Fruit fly (Drosophila melanogaster) whole organism, embryonic: ENCODE measurements around the gene CG1092.

Experiments
- BEAF-32 ChIP-seq: fragments of 200-800 bp; sonication (Bioruptor generic); optimal IDR thresholded peaks from 3 replicates; lab custom pipeline; 2017; ENCODE audit warnings: missing biosample characterization, missing genetic modification characterization, mild to moderate bottlenecking, moderate library complexity, missing genetic modification reagents
- Bgb ChIP-seq: fragments of 200-800 bp; sonication (Bioruptor generic); IDR thresholded peaks from 2 replicates; pipeline ENCODE4 v1.3.6; 2022; ENCODE audit warnings: missing biosample characterization, missing genetic modification characterization; ENCODE audit not compliant: partially characterized antibody
- CG11695 ChIP-seq: fragments of 200-800 bp; sonication (Bioruptor generic); IDR thresholded peaks from 3 replicates; pipeline ENCODE4 v1.3.6; 2022; ENCODE audit warnings: missing biosample characterization, missing genetic modification characterization
- CG18011 ChIP-seq: fragments of 200-800 bp; sonication (Bioruptor generic); optimal IDR thresholded peaks from 2 replicates; lab custom pipeline; 2017; ENCODE audit warnings: missing biosample characterization, missing genetic modification characterization, mild to moderate bottlenecking, moderate library complexity, missing genotype
- CG2202 ChIP-seq: fragments of 200-800 bp; sonication (Bioruptor generic); optimal IDR thresholded peaks from 2 replicates; lab custom pipeline; 2018; ENCODE audit warnings: missing biosample characterization, mild to moderate bottlenecking, missing genetic modification characterization
- CG2875 ChIP-seq: fragments of 200-800 bp; sonication (Bioruptor generic); optimal IDR thresholded peaks from 2 replicates; lab custom pipeline; 2017; ENCODE audit warnings: missing biosample characterization, mild to moderate bottlenecking, missing genetic modification characterization, missing genetic modification reagents
- CG2889 ChIP-seq: fragments of 200-800 bp; sonication (Bioruptor generic); IDR thresholded peaks from 3 replicates; pipeline ENCODE4 v1.3.6; 2022; ENCODE audit warnings: missing biosample characterization, missing genetic modification characterization
- CG3163 ChIP-seq: fragments of 200-800 bp; sonication (Bioruptor generic); optimal IDR thresholded peaks from 3 replicates; lab custom pipeline; 2016; ENCODE audit warnings: missing biosample characterization, missing genetic modification characterization
- CG33213 ChIP-seq: fragments of 200-800 bp; sonication (Bioruptor generic); optimal IDR thresholded peaks from 3 replicates; lab custom pipeline; 2016; ENCODE audit warnings: missing biosample characterization, missing genetic modification characterization
- CG4282 ChIP-seq: fragments of 200-800 bp; sonication (Bioruptor generic); optimal IDR thresholded peaks from 2 replicates; lab custom pipeline; 2016; ENCODE audit warnings: missing biosample characterization, missing genetic modification characterization
- CG4730 ChIP-seq: fragments of 200-800 bp; sonication (Bioruptor generic); IDR thresholded peaks from 2 replicates; pipeline ENCODE4 v1.3.6; 2022; ENCODE audit warnings: missing biosample characterization, missing genetic modification characterization
- CG6683 ChIP-seq: fragments of 200-800 bp; sonication (Bioruptor generic); optimal IDR thresholded peaks from 2 replicates; lab custom pipeline; 2017; ENCODE audit warnings: missing biosample characterization, mild to moderate bottlenecking, missing genetic modification characterization, missing genetic modification reagents
- CG6765 ChIP-seq: fragments of 200-800 bp; sonication (Bioruptor generic); optimal IDR thresholded peaks from 3 replicates; lab custom pipeline; 2017; ENCODE audit warnings: missing biosample characterization, mild to moderate bottlenecking, missing genetic modification characterization
- CG7271 ChIP-seq: fragments of 200-800 bp; sonication (Bioruptor generic); optimal IDR thresholded peaks from 2 replicates; lab custom pipeline; 2018; ENCODE audit warnings: missing biosample characterization, mild to moderate bottlenecking, missing genetic modification characterization, moderate library complexity
- CG7963 ChIP-seq: fragments of 200-800 bp; sonication (Bioruptor generic); IDR thresholded peaks from 3 replicates; pipeline ENCODE4 v1.3.6; 2022; ENCODE audit warnings: missing biosample characterization, missing genetic modification characterization; ENCODE audit not compliant: partially characterized antibody
- Fer1 ChIP-seq: fragments of 200-800 bp; sonication (Bioruptor generic); optimal IDR thresholded peaks from 2 replicates; lab custom pipeline; 2017; ENCODE audit warnings: missing biosample characterization, mild to moderate bottlenecking, missing genetic modification characterization
- HLH3B ChIP-seq: fragments of 200-800 bp; sonication (Bioruptor generic); IDR thresholded peaks from 2 replicates; pipeline ENCODE4 v1.3.6; 2022; ENCODE audit warnings: missing biosample characterization, missing genetic modification characterization
- Hey ChIP-seq: fragments of 200-800 bp; sonication (Bioruptor generic); optimal IDR thresholded peaks from 3 replicates; lab custom pipeline; 2018; ENCODE audit warnings: missing biosample characterization, mild to moderate bottlenecking, missing genetic modification characterization
- Nf-YB ChIP-seq: fragments of 200-800 bp; sonication (Bioruptor generic); optimal IDR thresholded peaks from 3 replicates; lab custom pipeline; 2019; ENCODE audit warnings: missing biosample characterization, mild to moderate bottlenecking, missing genetic modification characterization, moderate library complexity
- Pdp1 ChIP-seq, 2 experiments: fragments of 200-800 bp; sonication (Bioruptor generic); optimal IDR thresholded peaks; 3 replicates each; lab custom pipeline; 2016; ENCODE audit warnings: missing biosample characterization in 2 of 2, missing genetic modification characterization in 2 of 2, mild to moderate bottlenecking in 1 of 2, moderate library complexity in 1 of 2
- Poxn ChIP-seq: fragments of 200-800 bp; sonication (Bioruptor generic); IDR thresholded peaks from 2 replicates; pipeline ENCODE4 v1.3.6; 2022; ENCODE audit warnings: missing biosample characterization, missing genetic modification characterization
- Ptx1 ChIP-seq: fragments of 200-800 bp; sonication (Bioruptor generic); IDR thresholded peaks from 2 replicates; pipeline ENCODE4 v1.3.6; 2022; ENCODE audit warnings: missing biosample characterization, missing genetic modification characterization
- Sox100B ChIP-seq: fragments of 200-800 bp; sonication (Bioruptor generic); optimal IDR thresholded peaks from 3 replicates; lab custom pipeline; 2018; ENCODE audit warnings: missing biosample characterization, mild to moderate bottlenecking, missing genetic modification characterization
- TFAM ChIP-seq: fragments of 200-800 bp; sonication (Bioruptor generic); optimal IDR thresholded peaks from 2 replicates; lab custom pipeline; 2017; ENCODE audit warnings: missing biosample characterization, missing genetic modification characterization, inconsistent platforms
- abd-A ChIP-seq: fragments of 200-800 bp; sonication (Bioruptor generic); optimal IDR thresholded peaks from 3 replicates; lab custom pipeline; 2019; ENCODE audit warnings: missing biosample characterization, mild to moderate bottlenecking, missing genetic modification characterization, moderate library complexity
- btn ChIP-seq: fragments of 200-800 bp; sonication (Bioruptor generic); optimal IDR thresholded peaks from 2 replicates; lab custom pipeline; 2016; ENCODE audit warnings: missing biosample characterization, missing genetic modification characterization
- crol ChIP-seq: fragments of 200-800 bp; sonication (Bioruptor generic); IDR thresholded peaks from 2 replicates; pipeline ENCODE4 v1.3.6; 2022; ENCODE audit warnings: missing biosample characterization, missing genetic modification characterization
- dimm ChIP-seq: fragments of 200-800 bp; sonication (Bioruptor generic); IDR thresholded peaks from 2 replicates; pipeline ENCODE4 v1.3.6; 2022; ENCODE audit warnings: missing biosample characterization, missing genetic modification characterization
- dmrt11E ChIP-seq: fragments of 200-800 bp; sonication (Bioruptor generic); optimal IDR thresholded peaks from 3 replicates; lab custom pipeline; 2018; ENCODE audit warnings: missing biosample characterization, mild to moderate bottlenecking, missing genetic modification characterization, moderate library complexity
- dpn ChIP-seq, 2 experiments: fragments of 200-800 bp; sonication (Bioruptor generic); optimal IDR thresholded peaks; 3 replicates each; lab custom pipeline; 2016; ENCODE audit warnings: missing biosample characterization in 2 of 2, missing genetic modification characterization in 2 of 2
- eve ChIP-seq, 2 experiments: fragments of >200 bp; optimal IDR thresholded peaks; 2 replicates each; lab custom pipeline; 2017; ENCODE audit warnings: missing biosample characterization in 2 of 2, missing genetic modification characterization in 2 of 2
- fd102C ChIP-seq: fragments of 200-800 bp; sonication (Bioruptor generic); optimal IDR thresholded peaks from 2 replicates; lab custom pipeline; 2018; ENCODE audit warnings: missing biosample characterization, mild to moderate bottlenecking, missing genetic modification characterization, moderate library complexity
- fd3F ChIP-seq: fragments of 200-800 bp; sonication (Bioruptor generic); optimal IDR thresholded peaks from 2 replicates; lab custom pipeline; 2018; ENCODE audit warnings: missing biosample characterization, mild to moderate bottlenecking, missing genetic modification characterization, moderate library complexity
- fd64A ChIP-seq: fragments of 200-800 bp; sonication (Bioruptor generic); optimal IDR thresholded peaks from 3 replicates; lab custom pipeline; 2018; ENCODE audit warnings: missing biosample characterization, mild to moderate bottlenecking, missing genetic modification characterization
- fd96Cb ChIP-seq: fragments of 200-800 bp; sonication (Bioruptor generic); optimal IDR thresholded peaks from 2 replicates; lab custom pipeline; 2018; ENCODE audit warnings: missing biosample characterization, mild to moderate bottlenecking, missing genetic modification characterization, moderate library complexity
- fu2 ChIP-seq: fragments of 200-800 bp; sonication (Bioruptor generic); optimal IDR thresholded peaks from 2 replicates; lab custom pipeline; 2016; ENCODE audit warnings: missing biosample characterization, missing genetic modification characterization
- hkb ChIP-seq, 2 experiments: fragments of 200-800 bp in 1 of 2; fragments of >200 bp in 1 of 2; sonication (Bioruptor generic) in 1 of 2; IDR thresholded peaks in 1 of 2; optimal IDR thresholded peaks in 1 of 2; 2 replicates each; pipeline versions ENCODE4 v1.3.6 to Lab custom; 2017 to 2022; ENCODE audit warnings: missing biosample characterization in 1 of 2, missing genetic modification characterization in 1 of 2
- jumu ChIP-seq: fragments of 200-800 bp; sonication (Bioruptor generic); optimal IDR thresholded peaks from 3 replicates; lab custom pipeline; 2016; ENCODE audit warnings: missing biosample characterization, missing genetic modification characterization
- kay ChIP-seq: fragments of 200-800 bp; sonication (Bioruptor generic); optimal IDR thresholded peaks from 2 replicates; lab custom pipeline; 2016; ENCODE audit warnings: missing biosample characterization, missing genetic modification characterization
- otp ChIP-seq: fragments of 200-800 bp; sonication (Bioruptor generic); IDR thresholded peaks from 3 replicates; pipeline ENCODE4, ENCODE4 v1.3.6; 2022; ENCODE audit warnings: missing biosample characterization, missing genetic modification characterization
- pan ChIP-seq, 4 experiments: fragments of >200 bp in 3 of 4; fragments of 200-800 bp in 1 of 4; sonication (Bioruptor generic) in 1 of 4; optimal IDR thresholded peaks in 3 of 4; IDR thresholded peaks in 1 of 4; 2 replicates each; pipeline versions ENCODE4 v1.3.6 to Lab custom; 2017 to 2022; ENCODE audit warnings: missing biosample characterization in 2 of 4, missing genetic modification characterization in 2 of 4, mixed read lengths in 1 of 4
- peb ChIP-seq: fragments of 200-800 bp; sonication (Bioruptor generic); IDR thresholded peaks from 2 replicates; pipeline ENCODE4 v1.3.6; 2022; ENCODE audit warnings: missing biosample characterization, missing genetic modification characterization
- pita ChIP-seq: fragments of 200-800 bp; sonication (Bioruptor generic); optimal IDR thresholded peaks from 2 replicates; lab custom pipeline; 2017; ENCODE audit warnings: missing biosample characterization, mild to moderate bottlenecking, missing genetic modification characterization
- pum ChIP-seq: fragments of 200-800 bp; sonication (Bioruptor generic); optimal IDR thresholded peaks from 2 replicates; lab custom pipeline; 2016; ENCODE audit warnings: missing biosample characterization, missing genetic modification characterization
- seq ChIP-seq: fragments of 200-800 bp; sonication (Bioruptor generic); IDR thresholded peaks from 2 replicates; pipeline ENCODE4 v1.3.6; 2022; ENCODE audit warnings: missing biosample characterization, missing genetic modification characterization
- so ChIP-seq: fragments of 200-800 bp; sonication (Bioruptor generic); IDR thresholded peaks from 3 replicates; pipeline ENCODE4 v1.3.6; 2022; ENCODE audit warnings: missing biosample characterization, missing genetic modification characterization
- wek ChIP-seq: fragments of 200-800 bp; sonication (Bioruptor generic); optimal IDR thresholded peaks from 3 replicates; lab custom pipeline; 2018; ENCODE audit warnings: missing biosample characterization, mild to moderate bottlenecking, missing genetic modification characterization, moderate library complexity
- zfh2 ChIP-seq: fragments of 200-800 bp; sonication (Bioruptor generic); optimal IDR thresholded peaks from 2 replicates; lab custom pipeline; 2016; ENCODE audit warnings: missing biosample characterization, missing genetic modification characterization

Gene CG1092

DNA sequence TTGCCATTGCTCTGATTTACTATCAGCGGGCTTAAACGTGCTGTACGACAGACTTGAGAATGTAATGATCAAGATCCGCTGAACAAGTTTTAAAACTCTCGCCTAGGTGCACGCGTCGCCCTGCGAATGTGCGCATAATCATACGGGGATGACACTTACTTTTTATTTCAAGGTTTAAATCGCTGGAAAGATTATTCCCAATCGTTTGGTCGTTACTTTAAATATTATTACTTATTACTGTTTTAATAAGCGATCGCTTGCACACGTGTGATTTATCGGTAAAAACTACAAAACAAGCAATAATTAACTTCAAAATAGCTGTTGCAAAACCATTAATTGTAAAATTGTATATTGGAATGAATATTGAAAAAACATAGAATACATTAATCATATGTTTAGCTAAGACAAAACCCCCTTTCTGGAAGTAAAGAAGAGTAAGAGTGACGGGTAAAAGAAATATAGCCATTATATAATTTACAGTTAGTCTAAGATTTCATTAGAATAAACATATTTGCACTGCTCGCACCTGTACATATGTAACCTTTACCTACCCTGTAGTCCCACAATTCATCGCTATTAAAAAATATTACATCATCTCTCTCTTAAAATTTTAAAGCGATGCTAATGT lies 37.3 kb upstream of the CG1092 start, which contains the start of gene DhpD (continued):
- TF ChIP-seq zfh2 (GFP tag; lab: Kevin White, UChicago) (peak; percentile 74), CG11695 (0 out of 3 replicates have a peak, but pooled peaks have one; percentile 32), kay (GFP tag; lab: Kevin White, UChicago) (no peak), abd-A (tag; lab: Kevin White, UChicago) (no peak), CG2202 (tag; lab: Kevin White, UChicago) (no peak), CG4730 (GFP tag; lab: Robert Waterston, UW) (peak; percentile 36; the same call in 1 of the 2 replicates), fd96Cb (tag; lab: Kevin White, UChicago) (peak; percentile 63), CG6683 (GFP tag; lab: Kevin White, UChicago) (peak; percentile 10), Nf-YB (no peak), HLH3B (peak; percentile 76), wek (GFP tag; lab: Kevin White, UChicago) (no peak), dmrt11E (tag; lab: Kevin White, UChicago) (no peak), BEAF-32 (peak; percentile 26), btn (GFP tag; lab: Kevin White, UChicago) (no peak), so (GFP tag; lab: Robert Waterston, UW) (no peak), eve (GFP tag; optimal IDR thresholded peaks at IDR 0.05; lab: Kevin White, UChicago) (no peak), CG33213 (peak; percentile 35), fd102C (GFP tag; lab: Kevin White, UChicago) (no peak), CG7271 (no peak), pum (GFP tag; lab: Kevin White, UChicago) (peak; percentile 36), Fer1 (GFP tag; lab: Kevin White, UChicago) (peak; percentile 75), hkb (optimal IDR thresholded peaks at IDR 0.05; lab: Kevin White, UChicago) (no peak), hkb (GFP tag; IDR thresholded peaks at IDR 0.05; lab: Robert Waterston, UW) (peak; percentile 81), crol (GFP tag; lab: Robert Waterston, UW) (no peak), dpn (GFP tag; optimal IDR thresholded peaks at IDR 0.05; lab: Kevin White, UChicago) (peak; percentile 55 to 64), CG4282 (GFP tag; lab: Kevin White, UChicago) (no peak), fd3F (peak; percentile 55), seq (GFP tag; lab: Robert Waterston, UW) (no peak), CG3163 (GFP tag; lab: Kevin White, UChicago) (peak; percentile 40), pan (optimal IDR thresholded peaks at IDR 0.05; lab: Kevin White, UChicago) (no peak), pan (GFP tag; optimal IDR thresholded peaks at IDR 0.05 in 1 of 2, IDR thresholded peaks at IDR 0.05 in 1 of 2) (peak in 1 of 2 experiments; percentile 74), Sox100B (GFP tag; lab: Kevin White, UChicago) (no peak), CG18011 (peak; percentile 43), CG2875 (no peak), jumu (GFP tag; lab: Kevin White, UChicago) (no peak), CG6765 (GFP tag; lab: Kevin White, UChicago) (peak; percentile 44), fu2 (peak; percentile 37), Poxn (GFP tag; lab: Robert Waterston, UW) (no peak), peb (GFP tag; lab: Robert Waterston, UW) (0 out of 2 replicates have a peak, but pooled peaks have one; percentile 17), Bgb (peak; percentile 100), CG2889 (GFP tag; lab: Robert Waterston, UW) (peak; percentile 24; the same call in 1 of the 3 replicates), pita (GFP tag; lab: Kevin White, UChicago) (peak; percentile 15), otp (peak; percentile 76), fd64A (GFP tag; lab: Kevin White, UChicago) (no peak), dimm (0 out of 2 replicates have a peak, but pooled peaks have one; percentile 16), Hey (tag; lab: Kevin White, UChicago) (no peak), Pdp1 (GFP tag; optimal IDR thresholded peaks at IDR 0.05; lab: Kevin White, UChicago) (peak; percentile 39 to 93), TFAM (no peak), CG7963 (GFP tag; lab: Robert Waterston, UW) (peak; percentile 94), Ptx1 (GFP tag; lab: Robert Waterston, UW) (peak; percentile 77)
